Worm (Caenorhabditis elegans) whole organism, dauer: ENCODE results near the gene Y67A10A.7.

Source experiments
- unc-62 ChIP-seq: sonication (generic microtip); optimal IDR thresholded peaks from 2 replicates; lab custom pipeline; 2017; ENCODE audit warnings: missing biosample characterization, missing genetic modification reagents, missing genetic modification characterization

Y67A10A.7 gene

DNA sequence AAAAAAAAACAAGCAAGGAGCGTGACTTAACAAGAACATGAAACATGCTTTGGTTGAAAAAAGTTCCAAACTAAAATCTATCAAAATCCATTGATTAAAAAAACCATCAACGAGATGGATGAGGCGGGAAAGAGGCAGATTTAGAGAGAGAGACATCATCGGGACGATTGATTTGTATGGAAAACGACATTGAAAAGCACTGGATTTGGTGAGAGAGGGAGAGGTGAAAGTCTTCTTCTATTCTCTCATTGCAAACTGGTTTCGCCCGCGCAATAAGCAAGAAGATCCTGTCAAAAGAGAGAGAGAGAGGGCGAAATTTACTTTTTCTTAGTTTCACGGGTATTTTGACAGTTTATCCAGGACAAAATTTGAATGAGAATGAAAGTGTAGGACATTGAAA lies 11.2 kb downstream of the Y67A10A.7 start:
- no peak for TF ChIP-seq unc-62 (GFP tag; lab: Kevin White, UChicago)

DNA sequence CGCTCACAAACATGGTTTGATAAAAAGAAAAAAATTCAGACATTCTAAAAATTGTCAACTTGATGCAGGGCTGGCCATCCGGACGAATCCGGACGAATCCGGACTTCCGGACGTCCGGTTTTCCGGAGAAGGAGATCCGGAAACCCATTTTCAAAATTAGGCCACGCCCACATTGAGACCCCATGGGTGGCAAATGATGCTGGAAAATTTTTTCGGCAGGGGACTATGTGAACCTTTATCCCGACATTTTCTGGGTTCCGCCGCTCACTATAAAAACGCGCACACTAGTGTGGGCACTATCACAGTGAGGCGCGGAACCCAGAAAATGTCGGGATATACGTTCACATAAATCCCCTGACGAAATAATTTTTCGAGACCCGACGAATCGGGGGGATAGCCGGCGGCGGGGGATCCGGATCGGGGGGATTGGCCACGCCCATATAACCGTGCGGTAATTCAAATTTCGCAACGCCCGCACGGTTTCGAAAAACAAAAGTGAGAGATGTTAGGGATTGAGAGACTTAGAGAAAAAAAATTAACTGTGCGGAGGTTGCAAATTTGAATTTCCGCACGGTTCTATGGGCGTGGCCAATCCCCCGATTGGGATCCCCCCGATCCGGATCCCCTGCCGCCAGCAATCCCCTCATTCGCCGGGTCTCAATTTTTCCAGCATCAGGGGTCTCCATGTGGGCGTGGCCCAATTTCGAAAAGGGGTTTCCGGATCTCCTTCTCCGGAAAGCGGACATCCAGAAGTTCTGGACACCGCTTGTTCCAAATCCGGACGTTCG lies 14.0 kb downstream of the Y67A10A.7 start:
- no peak for TF ChIP-seq unc-62 (GFP tag; lab: Kevin White, UChicago)

DNA sequence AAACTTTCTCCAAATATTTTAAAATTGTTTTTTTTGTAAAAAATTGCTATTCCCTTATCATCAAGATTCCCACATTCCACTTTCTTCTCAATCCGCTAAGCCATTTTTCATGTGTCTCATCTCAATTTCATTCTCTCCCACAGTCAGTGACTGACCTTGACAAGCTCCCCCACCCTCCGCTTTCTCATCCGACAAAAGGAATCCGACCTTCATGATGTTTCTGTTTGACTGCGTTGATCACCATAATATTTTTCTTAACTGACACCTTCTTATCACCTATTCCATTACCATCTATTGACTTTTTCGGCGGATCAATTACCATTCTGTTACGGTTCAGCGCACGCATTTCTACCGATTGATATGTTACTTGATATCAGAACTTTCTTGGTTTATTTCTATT lies 15.2 kb downstream of the Y67A10A.7 start:
- no peak for TF ChIP-seq unc-62 (GFP tag; lab: Kevin White, UChicago)

DNA sequence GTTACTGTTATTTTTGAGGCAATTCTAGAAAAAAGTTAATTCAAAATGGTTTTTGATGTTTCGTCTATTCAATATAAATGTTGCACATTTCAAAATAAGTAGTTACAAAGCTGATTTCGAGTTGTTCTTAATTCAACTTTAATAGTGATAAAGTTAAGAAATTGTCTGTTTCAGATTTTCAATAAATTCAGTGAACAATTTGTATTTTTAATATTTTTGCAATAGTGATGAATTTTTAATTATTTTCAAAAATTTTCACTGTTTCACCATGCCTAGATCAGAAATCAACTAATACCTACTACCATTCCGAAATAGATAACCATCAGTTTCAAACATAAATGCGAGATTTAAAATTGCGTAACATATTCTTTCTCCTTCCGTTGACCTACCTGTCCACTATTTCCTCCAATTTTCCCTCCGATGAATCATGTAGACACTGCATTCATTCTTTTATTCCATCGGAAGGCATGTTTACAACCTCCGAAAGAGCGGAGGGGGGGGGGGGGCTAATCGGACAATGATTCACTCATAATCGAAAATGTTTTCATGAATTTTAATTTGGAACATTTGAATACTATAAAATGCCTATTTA lies 16.2 kb downstream of the Y67A10A.7 start:
- TF ChIP-seq unc-62 (GFP tag; lab: Kevin White, UChicago) = no peak

DNA sequence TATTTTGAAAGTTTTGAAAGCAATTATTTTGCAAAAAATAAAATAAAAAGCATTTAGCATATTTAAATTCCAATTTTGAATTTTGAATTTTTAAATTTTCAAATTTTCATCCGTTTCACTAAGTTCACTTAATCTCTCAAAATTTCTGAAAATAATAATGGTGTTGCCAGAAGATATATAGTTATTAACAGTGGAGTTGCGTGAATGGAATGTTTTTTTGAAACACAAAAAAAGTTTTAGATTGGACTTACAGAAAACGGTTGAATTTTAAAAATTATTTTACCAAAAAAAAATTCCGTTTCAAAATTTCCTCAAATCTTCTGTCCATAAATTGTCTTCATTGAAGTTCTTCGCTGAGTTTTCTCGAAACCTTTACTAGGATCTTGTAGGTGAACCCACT lies 17.4 kb downstream of the Y67A10A.7 start:
- no peak for TF ChIP-seq unc-62 (GFP tag; lab: Kevin White, UChicago)

DNA sequence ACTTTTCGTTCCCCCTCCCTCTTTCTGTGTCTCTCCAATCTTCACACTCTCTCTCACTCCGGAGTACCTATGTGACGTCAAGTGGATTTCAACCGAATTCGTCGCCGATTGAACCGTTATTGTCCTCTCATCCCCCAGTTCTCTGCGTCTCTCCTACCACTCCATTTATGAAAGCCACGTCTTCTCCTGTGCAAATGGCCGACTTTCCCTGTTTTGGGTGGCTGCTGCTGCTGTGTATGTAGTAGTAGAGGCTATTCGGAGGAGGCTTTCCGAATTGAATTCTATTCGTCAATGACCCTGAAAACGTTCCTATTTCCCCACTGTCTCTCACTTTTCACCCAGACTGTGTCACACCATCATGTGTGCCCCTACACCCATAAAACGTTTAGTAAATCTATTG lies 17.8 kb downstream of the Y67A10A.7 start:
- no peak for TF ChIP-seq unc-62 (GFP tag; lab: Kevin White, UChicago)

DNA sequence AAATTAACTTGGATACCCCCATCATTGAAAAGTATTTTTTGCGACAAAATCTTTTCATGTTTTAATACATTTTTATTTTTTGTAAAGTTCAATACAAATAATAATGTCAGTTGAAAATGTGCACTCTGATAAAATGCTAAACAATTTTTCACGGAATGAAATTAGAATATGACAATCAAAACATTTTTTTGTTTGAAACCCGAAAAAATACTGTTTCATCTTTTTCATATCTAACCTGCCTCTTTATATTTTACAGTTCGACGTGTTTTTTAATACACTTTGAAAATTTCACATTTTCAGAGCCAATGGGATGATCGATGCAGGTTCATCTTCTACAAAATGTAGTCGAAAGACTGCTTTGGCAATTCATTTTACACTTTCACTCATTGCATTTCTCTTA lies 19.9 kb downstream of the Y67A10A.7 start, which contains the start of gene clc-8:
clc-8 (plus strand) TSS at position 301 of the 400 bp plus-strand sequence.
- no peak for TF ChIP-seq unc-62 (GFP tag; lab: Kevin White, UChicago)

DNA sequence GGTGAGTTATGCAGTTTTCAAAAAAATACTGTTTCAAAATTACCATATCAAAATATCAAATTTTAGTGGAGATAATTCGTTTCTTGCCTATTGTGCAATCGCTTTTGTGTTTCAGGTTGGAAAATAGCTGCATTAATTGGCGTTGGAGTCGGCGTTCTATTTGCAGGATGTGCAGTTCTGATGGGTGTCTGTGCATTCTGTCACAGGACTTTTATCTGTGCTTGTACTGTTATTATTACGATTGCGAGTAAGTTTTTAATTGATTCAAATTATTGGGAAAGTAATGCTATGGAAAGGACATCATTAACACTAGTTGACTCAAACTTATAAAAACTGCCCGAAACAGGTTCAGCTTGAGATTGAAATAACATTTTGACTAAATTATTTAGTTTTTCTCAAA lies 20.9 kb downstream of the Y67A10A.7 start:
- TF ChIP-seq unc-62 (GFP tag; lab: Kevin White, UChicago) = no peak

DNA sequence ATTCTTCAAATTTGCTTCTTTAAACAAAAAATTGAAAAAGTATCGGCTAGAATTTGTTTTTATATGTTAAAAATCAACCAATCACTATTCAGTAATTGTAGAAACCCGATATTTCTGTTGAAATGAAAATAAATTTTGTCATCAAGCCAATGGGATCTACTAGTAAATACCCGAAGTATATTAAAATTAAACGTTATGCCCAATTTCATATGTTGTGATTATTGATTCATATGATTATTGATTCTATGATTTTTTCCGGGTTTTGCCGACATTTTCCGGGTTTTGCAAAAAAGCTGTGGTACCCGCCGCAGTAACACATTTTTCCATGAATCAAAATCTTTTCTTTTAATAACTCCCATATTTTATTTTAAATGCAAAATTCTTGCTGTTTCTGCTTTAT lies 21.6 kb downstream of the Y67A10A.7 start:
- no peak for TF ChIP-seq unc-62 (GFP tag; lab: Kevin White, UChicago)

DNA sequence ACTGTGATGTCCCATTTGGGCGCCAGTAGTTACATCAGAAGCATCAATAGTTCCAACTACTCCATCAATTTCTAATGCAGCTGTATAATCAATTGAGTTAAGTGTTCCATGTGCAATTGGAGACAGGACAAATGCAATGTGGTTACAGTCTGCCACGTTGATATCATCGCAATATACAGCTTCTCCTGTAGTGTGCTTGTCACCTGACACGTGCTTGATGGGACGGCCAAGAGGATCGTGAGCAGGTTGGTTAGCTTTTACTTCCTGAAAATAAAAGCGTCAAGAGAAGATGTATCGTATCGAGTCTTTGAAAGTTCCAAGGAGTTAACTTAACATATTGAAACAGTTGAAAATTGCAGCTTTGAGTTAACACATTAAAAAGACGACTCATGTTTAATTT lies 34.7 kb downstream of the Y67A10A.7 start:
- no peak for TF ChIP-seq unc-62 (GFP tag; lab: Kevin White, UChicago)

DNA sequence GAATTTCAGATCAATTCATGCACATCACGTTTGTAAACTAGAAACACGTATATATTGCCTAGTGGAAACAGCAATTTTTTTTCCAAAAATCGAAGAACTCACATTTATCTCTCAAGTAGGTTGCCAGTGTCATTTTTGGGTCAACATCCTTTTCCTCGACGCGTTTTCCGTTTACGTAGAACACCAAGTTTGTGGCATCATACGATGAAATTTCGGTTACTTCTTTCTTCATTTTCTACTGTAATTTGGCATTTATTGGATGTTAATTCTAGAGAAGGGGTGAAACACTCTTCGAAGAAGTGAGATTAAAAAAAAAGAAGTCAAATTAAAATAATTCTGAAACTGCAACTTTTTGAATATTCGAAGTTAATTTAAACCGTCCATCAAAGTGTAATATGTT lies 38.7 kb downstream of the Y67A10A.7 start, which contains the start of gene xdh-1:
xdh-1 (minus strand) TSS at position 240 of the 400 bp plus-strand sequence.
- TF ChIP-seq unc-62 (GFP tag; lab: Kevin White, UChicago) = no peak

DNA sequence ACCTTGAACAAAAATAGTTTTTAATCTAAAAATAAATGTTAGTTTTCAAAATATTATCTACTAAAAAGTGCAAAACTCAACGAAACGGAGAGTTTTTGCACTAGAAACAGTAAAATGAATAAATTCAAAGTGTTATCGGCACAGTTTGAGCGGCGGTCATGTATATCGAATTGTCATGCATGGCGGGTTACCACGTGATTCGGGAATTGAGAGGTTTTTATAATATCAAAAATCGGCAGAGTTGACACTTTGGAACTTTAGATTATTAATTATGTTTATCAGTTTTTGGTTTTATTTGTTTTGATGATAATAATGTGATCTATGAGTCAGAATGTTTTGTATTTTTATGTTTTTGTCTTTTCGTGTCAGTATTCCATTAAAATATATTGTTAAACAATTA lies 39.5 kb downstream of the Y67A10A.7 start:
- TF ChIP-seq unc-62 (GFP tag; lab: Kevin White, UChicago) = no peak

DNA sequence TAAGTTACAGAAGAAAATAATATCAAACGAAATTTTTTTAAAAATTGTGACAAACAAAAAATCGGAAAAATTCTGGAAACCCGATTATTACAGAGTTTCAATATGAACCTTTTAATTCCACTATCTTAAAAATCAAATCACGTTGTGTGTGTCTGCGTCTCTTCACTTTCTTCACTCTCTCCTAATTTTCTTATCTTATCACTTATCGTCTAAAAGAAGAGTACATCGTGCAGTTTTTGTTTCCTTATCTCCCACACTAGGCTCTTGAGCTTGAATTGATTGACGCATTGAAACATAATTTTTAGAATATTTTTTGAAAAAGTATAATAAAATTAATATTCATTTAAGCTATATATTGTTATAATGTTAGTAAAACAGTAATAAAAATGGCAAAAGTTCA lies 40.3 kb downstream of the Y67A10A.7 start:
- no peak for TF ChIP-seq unc-62 (GFP tag; lab: Kevin White, UChicago)

DNA sequence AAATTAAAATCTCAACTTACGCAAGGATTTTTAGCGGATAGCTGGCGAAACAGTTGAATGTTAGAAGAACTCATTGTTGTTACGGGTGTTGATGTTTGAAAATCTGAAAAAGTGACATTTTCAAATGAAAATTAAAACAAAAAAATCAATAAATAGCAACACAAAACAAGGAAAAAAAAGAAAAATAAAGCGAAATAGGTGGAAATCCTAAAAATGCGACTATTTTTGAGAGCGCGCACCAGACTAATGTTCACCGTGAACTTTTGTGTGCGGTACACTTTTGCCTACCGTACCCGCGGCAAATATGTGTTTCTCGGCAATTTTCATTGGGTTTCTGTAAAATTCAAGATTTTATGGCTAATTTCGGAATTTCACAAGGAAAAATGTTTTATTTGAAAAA lies 43.2 kb downstream of the Y67A10A.7 start, which contains the start of gene F55B11.6:
F55B11.6 (minus strand) TSS at position 101 of the 400 bp plus-strand sequence.
- no peak for TF ChIP-seq unc-62 (GFP tag; lab: Kevin White, UChicago)

DNA sequence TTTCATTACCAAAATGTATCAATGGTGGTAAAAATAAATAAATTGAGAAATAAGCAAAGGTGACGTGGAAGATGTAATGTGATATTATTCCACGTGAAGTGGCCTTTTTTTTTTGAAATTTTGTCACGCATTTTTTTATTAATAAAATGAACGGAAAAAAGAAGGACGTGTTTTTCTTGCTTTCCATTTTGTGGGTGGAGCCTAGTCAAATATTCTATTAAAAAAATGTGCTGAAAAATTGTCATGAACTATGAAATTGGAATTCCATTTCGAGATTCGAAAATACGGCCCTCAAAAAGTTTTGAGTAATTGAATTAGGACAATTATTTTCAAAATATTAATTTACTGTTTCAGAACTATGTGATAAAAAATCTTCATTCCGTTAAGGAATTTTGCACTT lies 48.0 kb downstream of the Y67A10A.7 start, which contains the start of gene F55B11.7:
F55B11.7 (minus strand) TSS at position 101 of the 400 bp plus-strand sequence.
- TF ChIP-seq unc-62 (GFP tag; lab: Kevin White, UChicago) = no peak

DNA sequence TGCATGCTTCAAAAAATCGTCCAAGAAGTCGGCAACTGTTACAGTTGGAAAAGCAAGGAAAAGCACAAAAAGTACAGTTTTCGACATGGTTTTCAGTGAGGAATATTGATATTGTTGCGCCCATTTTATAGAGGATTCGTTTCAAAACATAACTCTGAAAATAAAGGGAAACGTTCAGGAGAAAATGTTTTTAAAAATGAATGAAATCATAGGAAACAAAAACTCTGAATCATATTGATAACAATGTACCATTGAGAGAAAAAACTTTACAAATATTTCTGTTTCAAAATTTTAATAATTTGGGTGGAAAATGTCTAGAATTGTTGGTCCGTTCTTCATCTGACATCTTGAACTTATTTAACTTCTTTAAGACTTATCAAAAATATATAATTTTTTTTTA lies 49.3 kb downstream of the Y67A10A.7 start, which contains the start of gene F55B11.2:
F55B11.2 (minus strand) TSS at position 101 of the 400 bp plus-strand sequence.
- TF ChIP-seq unc-62 (GFP tag; lab: Kevin White, UChicago) = no peak
